Worm (Caenorhabditis elegans) whole organism, L3 larva: Measurements from ENCODE around the gene pqn-27.

Source experiments
- aly-2 ChIP-seq: fragments of 150-350 bp; optimal IDR thresholded peaks from 2 replicates; lab custom pipeline; 2014; ENCODE audit warnings: missing biosample characterization, missing genetic modification characterization
- daf-12 ChIP-seq: fragments of 150-350 bp; optimal IDR thresholded peaks from 2 replicates; lab custom pipeline; 2014; ENCODE audit warnings: missing biosample characterization, missing genetic modification reagents, missing genetic modification characterization
- lin-15B ChIP-seq: fragments of 150-350 bp; optimal IDR thresholded peaks from 2 replicates; lab custom pipeline; 2014; ENCODE audit warnings: missing biosample characterization, missing genetic modification characterization
- lsy-12 ChIP-seq: sonication (generic microtip); optimal IDR thresholded peaks from 2 replicates; lab custom pipeline; 2016; ENCODE audit warnings: mild to moderate bottlenecking, missing genetic modification characterization, missing compliant biosample characterization
- nfya-1 ChIP-seq: sonication (generic microtip); optimal IDR thresholded peaks from 2 replicates; lab custom pipeline; 2017; ENCODE audit warnings: missing genetic modification characterization, mild to moderate bottlenecking, missing compliant biosample characterization, antibody characterized with exemption, moderate library complexity; ENCODE audit not compliant: insufficient read depth
- pha-4 ChIP-seq: fragments of 150-350 bp; optimal IDR thresholded peaks from 2 replicates; lab custom pipeline; 2014; ENCODE audit warnings: missing biosample characterization, missing genetic modification reagents, missing genetic modification characterization
- skn-1 ChIP-seq: fragments of 150-350 bp; optimal IDR thresholded peaks from 2 replicates; lab custom pipeline; 2014; ENCODE audit warnings: missing biosample characterization, missing genetic modification characterization
- snpc-4 ChIP-seq: fragments of 150-350 bp; optimal IDR thresholded peaks from 2 replicates; lab custom pipeline; 2014; ENCODE audit warnings: missing biosample characterization, missing genetic modification characterization
- ztf-11 ChIP-seq: fragments of 150-350 bp; optimal IDR thresholded peaks from 2 replicates; lab custom pipeline; 2014; ENCODE audit warnings: missing biosample characterization, missing genetic modification characterization

DNA sequence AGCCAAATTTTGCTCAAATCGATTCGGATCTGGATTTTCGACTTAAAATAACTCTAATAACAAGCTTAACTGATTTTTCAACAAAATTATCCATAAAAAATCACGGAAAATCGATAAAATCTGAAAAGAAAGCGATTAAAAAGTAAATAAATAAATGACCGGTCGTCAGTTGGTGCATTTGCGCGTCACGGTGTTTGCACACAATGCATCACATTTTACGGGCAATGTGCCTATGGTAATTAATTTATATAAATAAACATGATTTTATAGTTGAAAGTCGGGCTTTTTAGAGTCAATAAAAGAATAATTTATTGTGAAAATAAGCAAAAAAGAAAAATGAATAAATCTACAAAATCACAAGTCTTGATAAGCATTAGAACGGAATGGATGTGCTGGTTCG, 34.3 kb upstream of the pqn-27 start:
- no peak for TF ChIP-seq ztf-11 (tag; lab: Kevin White, UChicago)
- no peak for TF ChIP-seq skn-1
- no peak for TF ChIP-seq daf-12 (tag; lab: Kevin White, UChicago)
- TF ChIP-seq nfya-1 (tag; lab: Kevin White, UChicago), result peak; percentile 12
- TF ChIP-seq lin-15B, result peak; percentile 39
- peak; percentile 42 for TF ChIP-seq snpc-4
- peak; percentile 89 for TF ChIP-seq pha-4 (tag; lab: Kevin White, UChicago)
- TF ChIP-seq aly-2 (tag; lab: Kevin White, UChicago), result no peak
- no peak for TF ChIP-seq lsy-12 (tag; lab: Kevin White, UChicago)
